Worm (Caenorhabditis elegans): ENCODE measurements around the gene ran-1.

- no peak for TF ChIP-seq fos-1 (tag; optimal IDR thresholded peaks at IDR 0.05)
- TF ChIP-seq ama-1 (optimal IDR thresholded peaks at IDR 0.05) = no peak
- TF ChIP-seq lsy-2 (tag; optimal IDR thresholded peaks at IDR 0.05) = no peak
- TF ChIP-seq mdl-1 (tag; optimal IDR thresholded peaks at IDR 0.05) = no peak
- no peak for TF ChIP-seq efl-3 (GFP tag; optimal IDR thresholded peaks at IDR 0.05)
- no peak for TF ChIP-seq unc-86 (tag; optimal IDR thresholded peaks at IDR 0.05)
- no peak for TF ChIP-seq pqm-1 (tag; optimal IDR thresholded peaks at IDR 0.05)
- no peak for TF ChIP-seq nhr-76 (tag; optimal IDR thresholded peaks at IDR 0.05)
- no peak for TF ChIP-seq tlp-1 (tag; optimal IDR thresholded peaks at IDR 0.05)
- TF ChIP-seq tbx-2 (tag; optimal IDR thresholded peaks at IDR 0.05) = no peak
Observed at ce11 chrIII:10704499-10704898, 43.0 kb downstream of the ran-1 start.
